Worm (Caenorhabditis elegans) whole organism, L2 larva: ENCODE data around the gene col-39.

Experiments
- ceh-82 ChIP-seq: fragments of 150-350 bp; optimal IDR thresholded peaks from 2 replicates; lab custom pipeline; 2014; ENCODE audit warnings: missing biosample characterization, missing genetic modification characterization
- nhr-12 ChIP-seq: fragments of 150-350 bp; optimal IDR thresholded peaks from 2 replicates; lab custom pipeline; 2014; ENCODE audit warnings: missing biosample characterization, missing genetic modification characterization
- ztf-4 ChIP-seq: fragments of 150-350 bp; optimal IDR thresholded peaks from 2 replicates; lab custom pipeline; 2014; ENCODE audit warnings: missing biosample characterization, missing genetic modification characterization

ce11 chrII:10662279-10662678, 42.4 kb upstream of the col-39 start:
- TF ChIP-seq nhr-12 (tag; lab: Kevin White, UChicago) (no peak), ceh-82 (tag; lab: Kevin White, UChicago) (no peak), ztf-4 (no peak)
